Fruit fly (Drosophila melanogaster): Measurements from ENCODE around the gene frm.

dm6 chr3L:5583295-5583707 lies 32.3 kb upstream of the frm start:
- TF ChIP-seq acj6 (GFP tag; optimal IDR thresholded peaks at IDR 0.05) (peak; percentile 78), CG8632 (GFP tag; optimal IDR thresholded peaks at IDR 0.05) (peak; percentile 53), CG3919 (GFP tag; optimal IDR thresholded peaks at IDR 0.05) (no peak), Gug (GFP tag; IDR thresholded peaks at IDR 0.05) (peak; percentile 82), salr (GFP tag; optimal IDR thresholded peaks at IDR 0.05) (peak in 1 of 2 experiments; percentile 59), Eip78C (GFP tag) (no peak), CG16779 (tag; optimal IDR thresholded peaks at IDR 0.05) (no peak), CG10669 (GFP tag; optimal IDR thresholded peaks at IDR 0.05) (no peak), svp (GFP tag) (no peak)

Data from whole organism, prepupa.